Fruit fly (Drosophila melanogaster): ENCODE results near the gene Had1.

DNA sequence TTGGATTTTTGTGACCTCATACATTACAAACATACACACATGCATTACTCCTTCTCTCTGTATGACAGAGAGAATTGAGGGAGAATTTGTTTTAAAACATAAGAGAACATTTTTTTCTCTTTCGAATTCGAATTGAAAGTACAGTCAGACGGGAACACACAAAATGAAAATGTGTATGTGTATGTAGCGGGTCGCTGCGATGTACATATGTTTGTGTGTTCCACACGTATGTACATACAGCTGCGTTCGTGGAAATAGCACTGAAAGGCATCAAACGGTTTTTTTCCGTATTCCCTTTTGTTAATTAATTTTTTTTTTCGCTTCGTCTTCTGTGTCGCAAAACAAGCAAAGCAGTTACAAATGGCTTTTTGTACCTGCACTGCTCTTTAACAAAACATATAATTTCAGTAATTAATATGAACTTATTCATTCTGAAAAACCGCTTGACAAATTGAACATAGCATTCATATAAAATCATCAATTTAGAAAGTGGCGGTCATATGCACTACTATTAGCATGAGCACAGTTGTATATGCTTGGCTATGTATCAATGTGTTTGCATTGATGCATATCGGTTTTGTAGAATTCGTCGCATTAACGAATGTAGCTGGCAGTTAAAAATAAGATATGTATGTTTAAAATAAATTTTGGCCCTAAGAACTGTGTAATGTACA is 24.3 kb upstream of the Had1 start:
- TF ChIP-seq Crg-1 (GFP tag; optimal IDR thresholded peaks at IDR 0.05) (peak; percentile 92), CG7045 (GFP tag; optimal IDR thresholded peaks at IDR 0.05) (peak; percentile 95), kay (GFP tag; ENCODE audit: borderline replicate concordance) (peak; percentile 80), toe (GFP tag; optimal IDR thresholded peaks at IDR 0.05) (peak; percentile 83), Clk (GFP tag; optimal IDR thresholded peaks at IDR 0.05) (peak; percentile 84), cic (GFP tag; optimal IDR thresholded peaks at IDR 0.05) (peak; percentile 83), CG33017 (tag; optimal IDR thresholded peaks at IDR 0.05) (peak; percentile 95), CG12768 (GFP tag; optimal IDR thresholded peaks at IDR 0.05) (peak; percentile 95), Mnt (GFP tag; optimal IDR thresholded peaks at IDR 0.05) (peak; percentile 88), cnc (optimal IDR thresholded peaks at IDR 0.05) (no peak), CG11617 (GFP tag; optimal IDR thresholded peaks at IDR 0.05) (peak; percentile 98), CG7101 (tag; optimal IDR thresholded peaks at IDR 0.05) (peak; percentile 98)
